Worm (Caenorhabditis elegans) whole organism, young adult: Measurements from ENCODE around the gene ftt-2.
A peak's percentile ranks its signal among the peaks of the same experiment; 100 is the strongest.

ENCODE experiments used
- B0261.1 ChIP-seq: sonication (generic microtip); optimal IDR thresholded peaks from 2 replicates; lab custom pipeline; 2016; ENCODE audit warnings: mild to moderate bottlenecking, missing genetic modification characterization, moderate library complexity, missing compliant biosample characterization
- D2030.7 ChIP-seq: fragments of 200-800 bp; sonication (Bioruptor generic); IDR thresholded peaks from 2 replicates; pipeline ENCODE4 v1.3.6; 2022; ENCODE audit warnings: missing genetic modification reagents, missing genetic modification characterization, missing compliant biosample characterization
- K11D2.4 ChIP-seq: fragments of 200-800 bp; sonication (Bioruptor generic); IDR thresholded peaks from 2 replicates; pipeline ENCODE4 v1.3.6; 2022; ENCODE audit warnings: missing genetic modification reagents, missing genetic modification characterization, missing compliant biosample characterization
- T07F8.4 ChIP-seq: sonication (generic microtip); optimal IDR thresholded peaks from 2 replicates; lab custom pipeline; 2016; ENCODE audit warnings: mild to moderate bottlenecking, missing genetic modification characterization, moderate library complexity, missing compliant biosample characterization
- T26A5.8 ChIP-seq: sonication (generic microtip); optimal IDR thresholded peaks from 2 replicates; lab custom pipeline; 2016; ENCODE audit warnings: missing genetic modification characterization, missing compliant biosample characterization
- Y53G8AR.9 ChIP-seq: fragments of 200-800 bp; sonication (Bioruptor generic); conservative IDR thresholded peaks from 2 replicates; pipeline ENCODE4 v1.3.6; 2022; ENCODE audit warnings: missing genetic modification reagents, missing genetic modification characterization, missing compliant biosample characterization
- Y56A3A.18 ChIP-seq: fragments of 200-800 bp; sonication (Bioruptor generic); IDR thresholded peaks from 2 replicates; pipeline ENCODE4 v1.3.6; 2022; ENCODE audit warnings: missing genetic modification reagents, missing genetic modification characterization, missing compliant biosample characterization
- Y79H2A.3 ChIP-seq: fragments of 200-800 bp; sonication (Bioruptor generic); conservative IDR thresholded peaks from 2 replicates; pipeline ENCODE4 v1.3.6; 2022; ENCODE audit warnings: missing genetic modification reagents, missing genetic modification characterization, missing compliant biosample characterization
- ZK185.1 ChIP-seq: sonication (generic microtip); optimal IDR thresholded peaks from 2 replicates; lab custom pipeline; 2016; ENCODE audit warnings: mild to moderate bottlenecking, missing genetic modification characterization, missing compliant biosample characterization; ENCODE audit not compliant: poor library complexity, severe bottlenecking
- akir-1 ChIP-seq: fragments of 200-800 bp; sonication (Bioruptor generic); optimal IDR thresholded peaks from 2 replicates; lab custom pipeline; 2018; ENCODE audit warnings: mild to moderate bottlenecking, missing genetic modification characterization, moderate library complexity, missing compliant biosample characterization
- aptf-3 ChIP-seq: fragments of 200-800 bp; sonication (Bioruptor generic); IDR thresholded peaks from 2 replicates; pipeline ENCODE4 v1.3.6; 2022; ENCODE audit warnings: missing genetic modification characterization, missing compliant biosample characterization
- atf-7 ChIP-seq: sonication (generic microtip); optimal IDR thresholded peaks from 2 replicates; lab custom pipeline; 2017; ENCODE audit warnings: mild to moderate bottlenecking, missing genetic modification characterization, missing compliant biosample characterization
- cebp-1 ChIP-seq, 2 experiments: fragments of 200-800 bp in 1 of 2; sonication (Bioruptor generic) in 1 of 2; sonication (generic microtip) in 1 of 2; IDR thresholded peaks in 1 of 2; optimal IDR thresholded peaks in 1 of 2; 2 replicates each; pipeline versions ENCODE4 v1.3.6 to Lab custom; 2017 to 2022; ENCODE audit warnings: missing compliant biosample characterization in 2 of 2, missing genetic modification characterization in 2 of 2, mild to moderate bottlenecking in 1 of 2, missing genetic modification reagents in 1 of 2, moderate library complexity in 1 of 2
- ceh-100 ChIP-seq: fragments of 200-800 bp; sonication (Bioruptor generic); IDR thresholded peaks from 2 replicates; pipeline ENCODE4 v1.3.6; 2022; ENCODE audit warnings: missing genetic modification reagents, missing genetic modification characterization, missing compliant biosample characterization
- ceh-27 ChIP-seq: fragments of 200-800 bp; sonication (Bioruptor generic); optimal IDR thresholded peaks from 2 replicates; lab custom pipeline; 2018; ENCODE audit warnings: mild to moderate bottlenecking, missing genetic modification characterization, moderate library complexity, missing compliant biosample characterization
- ceh-40 ChIP-seq: fragments of 200-800 bp; sonication (Bioruptor generic); IDR thresholded peaks from 2 replicates; pipeline ENCODE4 v1.3.6; 2022; ENCODE audit warnings: missing genetic modification characterization, missing compliant biosample characterization
- ceh-79 ChIP-seq: sonication (generic microtip); optimal IDR thresholded peaks from 2 replicates; lab custom pipeline; 2017; ENCODE audit warnings: mild to moderate bottlenecking, missing genetic modification characterization, missing compliant biosample characterization
- chd-7 ChIP-seq: sonication (generic microtip); optimal IDR thresholded peaks from 2 replicates; lab custom pipeline; 2016; ENCODE audit warnings: mild to moderate bottlenecking, missing genetic modification characterization, moderate library complexity, missing compliant biosample characterization
- die-1 ChIP-seq: sonication (generic microtip); optimal IDR thresholded peaks from 2 replicates; lab custom pipeline; 2016; ENCODE audit warnings: missing genotype, mild to moderate bottlenecking, missing genetic modification characterization, missing compliant biosample characterization
- dpl-1 ChIP-seq: fragments of 150-350 bp; optimal IDR thresholded peaks from 2 replicates; lab custom pipeline; 2014; ENCODE audit warnings: missing biosample characterization, missing genetic modification reagents, missing genetic modification characterization
- ets-4 ChIP-seq: fragments of 200-800 bp; sonication (Bioruptor generic); optimal IDR thresholded peaks from 2 replicates; lab custom pipeline; 2018; ENCODE audit warnings: mild to moderate bottlenecking, missing genetic modification characterization, missing compliant biosample characterization
- hlh-26 ChIP-seq: fragments of 200-800 bp; sonication (Bioruptor generic); conservative IDR thresholded peaks from 2 replicates; pipeline ENCODE4 v1.3.6; 2022; ENCODE audit warnings: missing genetic modification reagents, missing genetic modification characterization, missing compliant biosample characterization
- hrde-1 ChIP-seq: sonication (generic microtip); optimal IDR thresholded peaks from 2 replicates; lab custom pipeline; 2016; ENCODE audit warnings: missing genetic modification characterization, mild to moderate bottlenecking, missing compliant biosample characterization, moderate library complexity, missing genotype, missing genetic modification reagents, borderline replicate concordance
- let-607 ChIP-seq, 2 experiments: fragments of 200-800 bp in 1 of 2; sonication (Bioruptor generic) in 1 of 2; sonication (generic microtip) in 1 of 2; optimal IDR thresholded peaks; 2 replicates each; lab custom pipeline; 2016 to 2018; ENCODE audit warnings: mild to moderate bottlenecking in 2 of 2, missing compliant biosample characterization in 2 of 2, missing genetic modification characterization in 2 of 2, moderate library complexity in 2 of 2, missing genotype in 1 of 2
- mxl-1 ChIP-seq: sonication (generic microtip); optimal IDR thresholded peaks from 2 replicates; lab custom pipeline; 2016; ENCODE audit warnings: missing genetic modification characterization, missing compliant biosample characterization
- nfya-1 ChIP-seq: sonication (generic microtip); optimal IDR thresholded peaks from 2 replicates; lab custom pipeline; 2017; ENCODE audit warnings: antibody characterized with exemption, missing compliant biosample characterization, missing genetic modification characterization, borderline replicate concordance; ENCODE audit not compliant: insufficient read depth
- nfyb-1 ChIP-seq: fragments of 200-800 bp; sonication (Bioruptor generic); IDR thresholded peaks from 2 replicates; pipeline ENCODE4 v1.3.6; 2022; ENCODE audit warnings: missing genetic modification reagents, missing genetic modification characterization, missing compliant biosample characterization
- nhr-120 ChIP-seq: fragments of 200-800 bp; sonication (Bioruptor generic); IDR thresholded peaks from 2 replicates; pipeline ENCODE4 v1.3.6; 2022; ENCODE audit warnings: missing genetic modification characterization, missing compliant biosample characterization
- nhr-179 ChIP-seq: sonication (generic microtip); optimal IDR thresholded peaks from 2 replicates; lab custom pipeline; 2016; ENCODE audit warnings: mild to moderate bottlenecking, missing genetic modification characterization, missing compliant biosample characterization
- nhr-80 ChIP-seq: sonication (generic microtip); optimal IDR thresholded peaks from 2 replicates; lab custom pipeline; 2016; ENCODE audit warnings: missing genetic modification characterization, missing compliant biosample characterization
- nhr-90 ChIP-seq: sonication (generic microtip); optimal IDR thresholded peaks from 2 replicates; lab custom pipeline; 2016; ENCODE audit warnings: missing genotype, mild to moderate bottlenecking, missing genetic modification characterization, missing compliant biosample characterization
- repo-1 ChIP-seq: sonication (generic microtip); optimal IDR thresholded peaks from 2 replicates; lab custom pipeline; 2017; ENCODE audit warnings: mild to moderate bottlenecking, missing genetic modification characterization, missing compliant biosample characterization
- snpc-3.4 ChIP-seq: sonication (generic microtip); optimal IDR thresholded peaks from 2 replicates; lab custom pipeline; 2017; ENCODE audit warnings: missing genetic modification characterization, mild to moderate bottlenecking, missing compliant biosample characterization, antibody characterized with exemption, moderate library complexity, missing genotype, missing genetic modification reagents
- tbp1 ChIP-seq: fragments of 200-800 bp; sonication (Bioruptor generic); optimal IDR thresholded peaks from 2 replicates; lab custom pipeline; 2018; ENCODE audit warnings: mild to moderate bottlenecking, missing genetic modification characterization, missing compliant biosample characterization
- tbx-9 ChIP-seq: sonication (generic microtip); optimal IDR thresholded peaks from 2 replicates; lab custom pipeline; 2016; ENCODE audit warnings: borderline replicate concordance, missing genetic modification characterization, inconsistent platforms, missing compliant biosample characterization
- unc-62 ChIP-seq: fragments of 150-350 bp; optimal IDR thresholded peaks from 2 replicates; lab custom pipeline; 2014; ENCODE audit warnings: missing biosample characterization, missing genetic modification reagents, missing genetic modification characterization
- ztf-22 ChIP-seq: fragments of 200-800 bp; sonication (Bioruptor generic); optimal IDR thresholded peaks from 2 replicates; lab custom pipeline; 2018; ENCODE audit warnings: mild to moderate bottlenecking, missing genetic modification characterization, moderate library complexity, missing compliant biosample characterization
- ztf-28 ChIP-seq: fragments of 200-800 bp; sonication (Bioruptor generic); IDR thresholded peaks from 2 replicates; pipeline ENCODE4 v1.3.6; 2022; ENCODE audit warnings: missing genetic modification reagents, missing genetic modification characterization, missing compliant biosample characterization
- ztf-3 ChIP-seq: fragments of 200-800 bp; sonication (Bioruptor generic); optimal IDR thresholded peaks from 2 replicates; lab custom pipeline; 2018; ENCODE audit warnings: mild to moderate bottlenecking, missing genetic modification characterization, missing compliant biosample characterization

The ftt-2 gene

ce11 chrX:11617387-11617786 is 12.2 kb upstream of the ftt-2 start, which contains the start of gene F52D10.4:
Gene F52D10.4 (plus strand): TSS chrX:11617470.
- no peak for TF ChIP-seq ztf-22
- TF ChIP-seq akir-1 (GFP tag; lab: Kevin White, UChicago), result no peak
- TF ChIP-seq T07F8.4 (tag; lab: Kevin White, UChicago), result no peak
- no peak for TF ChIP-seq chd-7
- no peak for TF ChIP-seq tbx-9 (tag; lab: Kevin White, UChicago)
- TF ChIP-seq die-1 (tag; lab: Kevin White, UChicago), result no peak
- TF ChIP-seq ztf-3, result no peak
- no peak for TF ChIP-seq nfyb-1
- TF ChIP-seq ceh-79 (tag; lab: Kevin White, UChicago), result no peak
- TF ChIP-seq nhr-179 (tag; lab: Kevin White, UChicago), result no peak
- no peak for TF ChIP-seq ceh-100 (GFP tag; lab: Robert Waterston, UW)
- no peak for TF ChIP-seq B0261.1 (tag; lab: Kevin White, UChicago)
- no peak for TF ChIP-seq aptf-3 (GFP tag; lab: Robert Waterston, UW)
- TF ChIP-seq dpl-1 (GFP tag; lab: Kevin White, UChicago), result no peak
- TF ChIP-seq hlh-26, result no peak
- TF ChIP-seq K11D2.4, result no peak
- TF ChIP-seq tbp1 (GFP tag; lab: Kevin White, UChicago), result no peak
- no peak for TF ChIP-seq mxl-1
- TF ChIP-seq, all 124 proteins: peak for 0

- TF ChIP-seq ets-4 (GFP tag; lab: Kevin White, UChicago) (peak; percentile 17), nhr-90 (tag; lab: Kevin White, UChicago) (no peak), ZK185.1 (peak; percentile 8), unc-62 (GFP tag; lab: Kevin White, UChicago) (peak; percentile 95), ztf-22 (peak; percentile 18), ztf-28 (GFP tag; lab: Robert Waterston, UW) (no peak), Y53G8AR.9 (GFP tag; lab: Robert Waterston, UW) (0 out of 2 replicates have a peak, but pooled peaks have one; percentile 21), let-607 (tag; optimal IDR thresholded peaks at IDR 0.05; lab: Kevin White, UChicago) (peak; percentile 61 to 64), nhr-80 (peak; percentile 76), ceh-27 (no peak), nhr-179 (tag; lab: Kevin White, UChicago) (no peak), nfya-1 (tag; lab: Kevin White, UChicago) (no peak)
These were observed 3.0 kb upstream of the ftt-2 start for ce11 chrX:11608110-11608759.

ce11 chrX:11607500-11607823 is 2.2 kb upstream of the ftt-2 start:
- TF ChIP-seq T26A5.8 (tag; lab: Kevin White, UChicago), result no peak
- TF ChIP-seq Y56A3A.18, result no peak
- TF ChIP-seq cebp-1 (GFP tag; IDR thresholded peaks at IDR 0.05; lab: Robert Waterston, UW), result no peak
- no peak for TF ChIP-seq cebp-1 (tag; optimal IDR thresholded peaks at IDR 0.05; lab: Kevin White, UChicago)
- no peak for TF ChIP-seq Y79H2A.3 (GFP tag; lab: Robert Waterston, UW)
- TF ChIP-seq repo-1, result no peak
- no peak for TF ChIP-seq D2030.7 (GFP tag; lab: Robert Waterston, UW)
- TF ChIP-seq nhr-120 (GFP tag; lab: Robert Waterston, UW), result no peak
- TF ChIP-seq atf-7 (tag; lab: Kevin White, UChicago), result no peak
- no peak for TF ChIP-seq ceh-40 (GFP tag; lab: Robert Waterston, UW)
- TF ChIP-seq ztf-3, result no peak
- TF ChIP-seq hrde-1 (tag; lab: Kevin White, UChicago), result no peak
- no peak for TF ChIP-seq snpc-3.4 (tag; lab: Kevin White, UChicago)
